Worm (Caenorhabditis elegans): ENCODE measurements around the gene D1054.9.

- TF ChIP-seq nhr-77 (tag; optimal IDR thresholded peaks at IDR 0.05), result no peak
- TF ChIP-seq nhr-41 (GFP tag; IDR thresholded peaks at IDR 0.05), result no peak
- TF ChIP-seq D1046.2 (GFP tag; IDR thresholded peaks at IDR 0.05), result no peak
- no peak for TF ChIP-seq ama-1 (optimal IDR thresholded peaks at IDR 0.05)
- TF ChIP-seq zip-2 (tag; optimal IDR thresholded peaks at IDR 0.05), result no peak
- no peak for TF ChIP-seq fos-1 (tag; optimal IDR thresholded peaks at IDR 0.05)
- TF ChIP-seq dve-1 (tag; optimal IDR thresholded peaks at IDR 0.05; ENCODE audit: insufficient read depth), result no peak
- no peak for TF ChIP-seq aly-2 (tag; optimal IDR thresholded peaks at IDR 0.05)
- TF ChIP-seq snpc-1.2 (GFP tag; IDR thresholded peaks at IDR 0.05), result no peak
- no peak for TF ChIP-seq lin-15B (tag; optimal IDR thresholded peaks at IDR 0.05)
- peak; percentile 8 for TF ChIP-seq nhr-28 (tag; optimal IDR thresholded peaks at IDR 0.05)
- TF ChIP-seq hif-1 (tag; optimal IDR thresholded peaks at IDR 0.05), result no peak
- no peak for TF ChIP-seq zfp-2 (tag; optimal IDR thresholded peaks at IDR 0.05)
These were observed 33.7 kb downstream of the D1054.9 start for ce11 chrV:10757128-10757527.
